Fruit fly (Drosophila melanogaster) whole organism, prepupa: ENCODE data around the gene CrebA.
A peak's percentile ranks its signal among the peaks of the same experiment; 100 is the strongest.

Source experiments
- Blimp-1 ChIP-seq: fragments of 200-800 bp; sonication (Bioruptor generic); optimal IDR thresholded peaks from 3 replicates; lab custom pipeline; 2017; ENCODE audit warnings: missing biosample characterization, missing genetic modification characterization, mild to moderate bottlenecking, moderate library complexity, missing genetic modification reagents
- CG10631 ChIP-seq: fragments of 200-800 bp; sonication (Bioruptor generic); optimal IDR thresholded peaks from 2 replicates; lab custom pipeline; 2016; ENCODE audit warnings: missing biosample characterization, missing genetic modification characterization
- CG10669 ChIP-seq: fragments of 200-800 bp; sonication (Bioruptor generic); optimal IDR thresholded peaks from 3 replicates; lab custom pipeline; 2018; ENCODE audit warnings: missing biosample characterization, mild to moderate bottlenecking, missing genetic modification characterization, moderate library complexity
- CG11294 ChIP-seq: fragments of 200-800 bp; sonication (Bioruptor generic); IDR thresholded peaks from 2 replicates; pipeline ENCODE4 v1.3.6; 2022; ENCODE audit warnings: missing biosample characterization, missing genetic modification characterization
- CG11762 ChIP-seq: fragments of 200-800 bp; sonication (Bioruptor generic); optimal IDR thresholded peaks from 3 replicates; lab custom pipeline; 2016; ENCODE audit warnings: missing biosample characterization, missing genetic modification characterization; ENCODE audit not compliant: insufficient read depth
- CG11902 ChIP-seq: fragments of 200-800 bp; sonication (Bioruptor generic); optimal IDR thresholded peaks from 3 replicates; lab custom pipeline; 2016; ENCODE audit warnings: missing biosample characterization, missing genetic modification characterization
- CG15336 ChIP-seq: fragments of 200-800 bp; sonication (Bioruptor generic); IDR thresholded peaks from 2 replicates; pipeline ENCODE4 v1.3.6; 2022; ENCODE audit warnings: missing biosample characterization, missing genetic modification characterization
- CG1621 ChIP-seq: fragments of 200-800 bp; sonication (Bioruptor generic); optimal IDR thresholded peaks from 3 replicates; lab custom pipeline; 2018; ENCODE audit warnings: missing biosample characterization, mild to moderate bottlenecking, missing genetic modification characterization
- CG16779 ChIP-seq: fragments of 200-800 bp; sonication (Bioruptor generic); optimal IDR thresholded peaks from 3 replicates; lab custom pipeline; 2017; ENCODE audit warnings: missing biosample characterization, mild to moderate bottlenecking, missing genetic modification characterization
- CG31627 ChIP-seq: fragments of 200-800 bp; sonication (Bioruptor generic); optimal IDR thresholded peaks from 3 replicates; lab custom pipeline; 2016; ENCODE audit warnings: missing biosample characterization, missing genetic modification characterization
- CG34406 ChIP-seq: fragments of 200-800 bp; sonication (Bioruptor generic); optimal IDR thresholded peaks from 3 replicates; lab custom pipeline; 2016; ENCODE audit warnings: missing biosample characterization, missing genetic modification characterization
- CG3919 ChIP-seq: fragments of 200-800 bp; sonication (Bioruptor generic); optimal IDR thresholded peaks from 3 replicates; lab custom pipeline; 2016; ENCODE audit warnings: missing biosample characterization, missing genetic modification characterization
- CG4318 ChIP-seq: fragments of 200-800 bp; sonication (Bioruptor generic); optimal IDR thresholded peaks from 3 replicates; lab custom pipeline; 2017; ENCODE audit warnings: missing biosample characterization, mild to moderate bottlenecking, missing genetic modification characterization
- CG6163 ChIP-seq: fragments of 200-800 bp; sonication (Bioruptor generic); IDR thresholded peaks from 3 replicates; pipeline ENCODE4 v1.3.6; 2022; ENCODE audit warnings: missing biosample characterization, missing genetic modification characterization
- CG6276 ChIP-seq: fragments of 200-800 bp; sonication (Bioruptor generic); optimal IDR thresholded peaks from 2 replicates; lab custom pipeline; 2017; ENCODE audit warnings: missing biosample characterization, mild to moderate bottlenecking, missing genetic modification characterization
- CG6792 ChIP-seq: fragments of 200-800 bp; sonication (Bioruptor generic); optimal IDR thresholded peaks from 3 replicates; lab custom pipeline; 2016; ENCODE audit warnings: missing biosample characterization, missing genetic modification characterization
- CG6808 ChIP-seq: fragments of 200-800 bp; sonication (Bioruptor generic); optimal IDR thresholded peaks from 3 replicates; lab custom pipeline; 2017; ENCODE audit warnings: missing biosample characterization, missing genetic modification characterization, mild to moderate bottlenecking, moderate library complexity, missing genetic modification reagents
- CG6854 ChIP-seq: fragments of 200-800 bp; sonication (Bioruptor generic); optimal IDR thresholded peaks from 2 replicates; lab custom pipeline; 2017; ENCODE audit warnings: missing biosample characterization, mild to moderate bottlenecking, missing genetic modification characterization
- CG7368 ChIP-seq: fragments of 200-800 bp; sonication (Bioruptor generic); optimal IDR thresholded peaks from 3 replicates; lab custom pipeline; 2016; ENCODE audit warnings: missing biosample characterization, missing genetic modification characterization
- CG8632 ChIP-seq: fragments of 200-800 bp; sonication (Bioruptor generic); optimal IDR thresholded peaks from 3 replicates; lab custom pipeline; 2016; ENCODE audit warnings: missing biosample characterization, missing genetic modification characterization
- CG9139 ChIP-seq: fragments of 200-800 bp; sonication (Bioruptor generic); optimal IDR thresholded peaks from 3 replicates; lab custom pipeline; 2017; ENCODE audit warnings: missing biosample characterization, mild to moderate bottlenecking, missing genetic modification characterization
- Eip75B ChIP-seq: fragments of 200-800 bp; sonication (Bioruptor generic); optimal IDR thresholded peaks from 3 replicates; lab custom pipeline; 2016; ENCODE audit warnings: missing biosample characterization, missing genetic modification characterization
- Eip78C ChIP-seq: fragments of 200-800 bp; sonication (Bioruptor generic); peaks from one replicate; lab custom pipeline; 2016; ENCODE audit warnings: missing biosample characterization, missing genetic modification characterization
- Eip93F ChIP-seq: fragments of 200-800 bp; sonication (Bioruptor generic); optimal IDR thresholded peaks from 2 replicates; lab custom pipeline; 2016; ENCODE audit warnings: missing biosample characterization, mild to moderate bottlenecking, missing genetic modification characterization
- Ets21C ChIP-seq: fragments of 200-800 bp; sonication (Bioruptor generic); optimal IDR thresholded peaks from 3 replicates; lab custom pipeline; 2016; ENCODE audit warnings: missing biosample characterization, missing genetic modification characterization
- Ets96B ChIP-seq: fragments of 200-800 bp; optimal IDR thresholded peaks from 2 replicates; lab custom pipeline; 2019; ENCODE audit warnings: missing biosample characterization, mild to moderate bottlenecking, missing genetic modification characterization, moderate library complexity
- Hr38 ChIP-seq: sonication (Bioruptor generic); optimal IDR thresholded peaks from 2 replicates; lab custom pipeline; 2016; ENCODE audit warnings: missing biosample characterization, missing genetic modification characterization
- Hr39 ChIP-seq: fragments of 200-800 bp; sonication (Bioruptor generic); optimal IDR thresholded peaks from 2 replicates; lab custom pipeline; 2016; ENCODE audit warnings: missing biosample characterization, missing genetic modification characterization
- Lpt ChIP-seq: fragments of 200-800 bp; sonication (Bioruptor generic); optimal IDR thresholded peaks from 3 replicates; lab custom pipeline; 2016; ENCODE audit warnings: missing biosample characterization, missing genetic modification characterization
- OdsH ChIP-seq: fragments of 200-800 bp; sonication (Bioruptor generic); optimal IDR thresholded peaks from 3 replicates; lab custom pipeline; 2016; ENCODE audit warnings: missing biosample characterization, missing genetic modification characterization
- Sox102F ChIP-seq: fragments of 200-800 bp; sonication (Bioruptor generic); optimal IDR thresholded peaks from 2 replicates; lab custom pipeline; 2016; ENCODE audit warnings: missing biosample characterization, mild to moderate bottlenecking, missing genetic modification characterization
- achi ChIP-seq: fragments of 200-800 bp; sonication (Bioruptor generic); optimal IDR thresholded peaks from 3 replicates; lab custom pipeline; 2016; ENCODE audit warnings: missing biosample characterization, missing genetic modification characterization
- acj6 ChIP-seq: fragments of 200-800 bp; sonication (Bioruptor generic); optimal IDR thresholded peaks from 3 replicates; lab custom pipeline; 2016; ENCODE audit warnings: missing biosample characterization, missing genetic modification characterization
- cyc ChIP-seq: fragments of 200-800 bp; sonication (Bioruptor generic); optimal IDR thresholded peaks from 3 replicates; lab custom pipeline; 2016; ENCODE audit warnings: missing biosample characterization, missing genetic modification characterization
- dac ChIP-seq: fragments of 200-800 bp; sonication (Bioruptor generic); optimal IDR thresholded peaks from 2 replicates; lab custom pipeline; 2017; ENCODE audit warnings: missing biosample characterization, mild to moderate bottlenecking, missing genetic modification characterization
- dsx ChIP-seq: fragments of 200-800 bp; optimal IDR thresholded peaks from 3 replicates; lab custom pipeline; 2019; ENCODE audit warnings: missing biosample characterization, mild to moderate bottlenecking, missing genetic modification characterization, moderate library complexity; ENCODE audit not compliant: poor library complexity, severe bottlenecking
- eg ChIP-seq: fragments of 200-800 bp; sonication (Bioruptor generic); IDR thresholded peaks from 3 replicates; pipeline ENCODE4 v1.3.6; 2022; ENCODE audit warnings: missing biosample characterization, missing genetic modification characterization
- esn ChIP-seq: fragments of 200-800 bp; sonication (Bioruptor generic); optimal IDR thresholded peaks from 2 replicates; lab custom pipeline; 2016; ENCODE audit warnings: missing biosample characterization, mild to moderate bottlenecking, missing genetic modification characterization, moderate library complexity
- fd59A ChIP-seq: fragments of 200-800 bp; sonication (Bioruptor generic); optimal IDR thresholded peaks from 2 replicates; lab custom pipeline; 2017; ENCODE audit warnings: missing biosample characterization, mild to moderate bottlenecking, missing genetic modification characterization, missing genetic modification reagents
- lz ChIP-seq: fragments of 200-800 bp; sonication (Bioruptor generic); optimal IDR thresholded peaks from 3 replicates; lab custom pipeline; 2016; ENCODE audit warnings: missing biosample characterization, missing genetic modification characterization
- net ChIP-seq: fragments of 200-800 bp; sonication (Bioruptor generic); optimal IDR thresholded peaks from 3 replicates; lab custom pipeline; 2016; ENCODE audit warnings: missing biosample characterization, missing genetic modification characterization
- pdm3 ChIP-seq: fragments of 200-800 bp; sonication (Bioruptor generic); optimal IDR thresholded peaks from 3 replicates; lab custom pipeline; 2016; ENCODE audit warnings: missing biosample characterization, missing genetic modification characterization
- salr ChIP-seq, 2 experiments: fragments of 200-800 bp; sonication (Bioruptor generic); optimal IDR thresholded peaks; 3 replicates each; lab custom pipeline; 2016 to 2018; ENCODE audit warnings: missing biosample characterization in 2 of 2, missing genetic modification characterization in 2 of 2, mild to moderate bottlenecking in 1 of 2
- spab ChIP-seq: fragments of 200-800 bp; sonication (Bioruptor generic); optimal IDR thresholded peaks from 2 replicates; lab custom pipeline; 2017; ENCODE audit warnings: missing biosample characterization, mild to moderate bottlenecking, missing genetic modification characterization, missing genetic modification reagents
- ss ChIP-seq, 2 experiments: fragments of 200-800 bp; sonication (Bioruptor generic); optimal IDR thresholded peaks; 2 replicates in 1 of 2; 3 replicates in 1 of 2; lab custom pipeline; 2017 to 2018; ENCODE audit warnings: mild to moderate bottlenecking in 2 of 2, missing biosample characterization in 2 of 2, missing genetic modification characterization in 2 of 2, moderate library complexity in 1 of 2
- svp ChIP-seq: fragments of 200-800 bp; sonication (Bioruptor generic); peaks from one replicate; lab custom pipeline; 2016; ENCODE audit warnings: missing biosample characterization, missing genetic modification characterization
- topi ChIP-seq: fragments of 200-800 bp; sonication (Bioruptor generic); optimal IDR thresholded peaks from 3 replicates; lab custom pipeline; 2016; ENCODE audit warnings: missing biosample characterization, missing genetic modification characterization
- vri ChIP-seq: fragments of 200-800 bp; sonication (Bioruptor generic); optimal IDR thresholded peaks from 3 replicates; lab custom pipeline; 2016; ENCODE audit warnings: missing biosample characterization, mild to moderate bottlenecking, missing genetic modification characterization

The CrebA gene

dm6 chr3L:15595175-15595724 is 60.1 kb downstream of the CrebA start (continued):
- TF ChIP-seq Ets21C (GFP tag; lab: Kevin White, UChicago) (no peak), cyc (GFP tag; lab: Kevin White, UChicago) (peak; percentile 23), vri (GFP tag; lab: Kevin White, UChicago) (no peak), esn (GFP tag; lab: Kevin White, UChicago) (peak; percentile 8), CG10631 (GFP tag; lab: Kevin White, UChicago) (peak; percentile 39), CG6808 (GFP tag; lab: Kevin White, UChicago) (peak; percentile 40)

dm6 chr3L:15595980-15596379 is 60.8 kb downstream of the CrebA start:
- no peak for TF ChIP-seq CG6854 (GFP tag; lab: Kevin White, UChicago)
- no peak for TF ChIP-seq lz (GFP tag; lab: Kevin White, UChicago)
- TF ChIP-seq topi (GFP tag; lab: Kevin White, UChicago): no peak
- no peak for TF ChIP-seq CG11294
- peak; percentile 90 for TF ChIP-seq Eip78C (GFP tag; lab: Kevin White, UChicago)
- TF ChIP-seq CG15336 (GFP tag; lab: Robert Waterston, UW): no peak; the same call in 1 of the 2 replicates
- TF ChIP-seq Eip75B (GFP tag; lab: Kevin White, UChicago): peak; percentile 46
- TF ChIP-seq CG8632 (GFP tag; lab: Kevin White, UChicago): no peak
- TF ChIP-seq CG6792 (GFP tag; lab: Kevin White, UChicago): peak; percentile 11
- TF ChIP-seq Ets96B: peak; percentile 47
- TF ChIP-seq CG16779: no peak
- TF ChIP-seq fd59A (GFP tag; lab: Kevin White, UChicago): no peak
- peak; percentile 25 for TF ChIP-seq achi (GFP tag; lab: Kevin White, UChicago)
- peak; percentile 18 for TF ChIP-seq CG10631 (GFP tag; lab: Kevin White, UChicago)
- TF ChIP-seq esn (GFP tag; lab: Kevin White, UChicago): no peak
- TF ChIP-seq CG9139 (GFP tag; lab: Kevin White, UChicago): no peak
- TF ChIP-seq CG6808 (GFP tag; lab: Kevin White, UChicago): no peak
- no peak for TF ChIP-seq Hr39
- TF ChIP-seq vri (GFP tag; lab: Kevin White, UChicago): no peak
- no peak for TF ChIP-seq CG4318
- TF ChIP-seq CG11902 (GFP tag; lab: Kevin White, UChicago): no peak
- TF ChIP-seq CG7368 (GFP tag; lab: Kevin White, UChicago): peak; percentile 38
- no peak for TF ChIP-seq Sox102F
- TF ChIP-seq acj6 (GFP tag; lab: Kevin White, UChicago): peak; percentile 24
- TF ChIP-seq ss (GFP tag; optimal IDR thresholded peaks at IDR 0.05; lab: Kevin White, UChicago): peak in 1 of 2 experiments; percentile 45
- no peak for TF ChIP-seq salr (GFP tag; optimal IDR thresholded peaks at IDR 0.05; lab: Kevin White, UChicago)
- peak; percentile 54 for TF ChIP-seq dsx (GFP tag; lab: Kevin White, UChicago)
- peak; percentile 49 for TF ChIP-seq OdsH (GFP tag; lab: Kevin White, UChicago)
- TF ChIP-seq CG10669: peak; percentile 38
- TF ChIP-seq CG11762: peak; percentile 6
- TF ChIP-seq spab: no peak
- TF ChIP-seq CG6276 (GFP tag; lab: Kevin White, UChicago): no peak
- peak; percentile 55 for TF ChIP-seq CG3919
- TF ChIP-seq svp: no peak
- no peak for TF ChIP-seq dac (GFP tag; lab: Kevin White, UChicago)
- peak; percentile 21 for TF ChIP-seq net (GFP tag; lab: Kevin White, UChicago)
- TF ChIP-seq Lpt: peak; percentile 13
- TF ChIP-seq pdm3 (GFP tag; lab: Kevin White, UChicago): peak; percentile 53
- no peak for TF ChIP-seq Eip93F
- TF ChIP-seq CG6163 (GFP tag; lab: Robert Waterston, UW): peak; percentile 43; the same call in 2 of the 3 replicates
- TF ChIP-seq CG31627 (GFP tag; lab: Kevin White, UChicago): no peak
- no peak for TF ChIP-seq Hr38 (GFP tag; lab: Kevin White, UChicago)
- no peak for TF ChIP-seq CG34406 (GFP tag; lab: Kevin White, UChicago)
- TF ChIP-seq eg (GFP tag; lab: Robert Waterston, UW): 0 out of 3 replicates have a peak, but pooled peaks have one; percentile 21
- TF ChIP-seq cyc (GFP tag; lab: Kevin White, UChicago): no peak
- TF ChIP-seq CG1621 (tag; lab: Kevin White, UChicago): peak; percentile 14
- TF ChIP-seq Blimp-1 (GFP tag; lab: Kevin White, UChicago): no peak
